Fruit fly (Drosophila melanogaster) whole organism, embryonic: ENCODE data around the gene CG33267.

Experiments
- Aef1 ChIP-seq: fragments of 200-800 bp; sonication (Bioruptor generic); IDR thresholded peaks from 3 replicates; pipeline ENCODE4 v1.3.6; 2022; ENCODE audit warnings: missing biosample characterization, missing genetic modification characterization
- CG10979 ChIP-seq: fragments of 200-800 bp; sonication (Bioruptor generic); optimal IDR thresholded peaks from 2 replicates; lab custom pipeline; 2018; ENCODE audit warnings: missing biosample characterization, mild to moderate bottlenecking, missing genetic modification characterization, moderate library complexity
- CG12071 ChIP-seq: fragments of 200-800 bp; sonication (Bioruptor generic); optimal IDR thresholded peaks from 3 replicates; lab custom pipeline; 2018; ENCODE audit warnings: missing biosample characterization, mild to moderate bottlenecking, missing genetic modification characterization
- CG12391 ChIP-seq: fragments of 200-800 bp; sonication (Bioruptor generic); optimal IDR thresholded peaks from 3 replicates; lab custom pipeline; 2018; ENCODE audit warnings: missing biosample characterization, mild to moderate bottlenecking, missing genetic modification characterization, moderate library complexity
- CG12942 ChIP-seq: fragments of 200-800 bp; sonication (Bioruptor generic); optimal IDR thresholded peaks from 3 replicates; lab custom pipeline; 2016; ENCODE audit warnings: missing biosample characterization, missing genetic modification characterization
- CG13424 ChIP-seq: fragments of 200-800 bp; sonication (Bioruptor generic); optimal IDR thresholded peaks from 2 replicates; lab custom pipeline; 2019; ENCODE audit warnings: missing biosample characterization, mild to moderate bottlenecking, missing genetic modification characterization, moderate library complexity
- CG2712 ChIP-seq: fragments of 200-800 bp; optimal IDR thresholded peaks from 3 replicates; lab custom pipeline; 2019; ENCODE audit warnings: missing biosample characterization, mild to moderate bottlenecking, missing genetic modification characterization, moderate library complexity
- CG31441 ChIP-seq: fragments of 200-800 bp; sonication (Bioruptor generic); IDR thresholded peaks from 2 replicates; pipeline ENCODE4 v1.3.6; 2022; ENCODE audit warnings: missing biosample characterization, missing genetic modification characterization
- CG34224 ChIP-seq: fragments of 200-800 bp; sonication (Bioruptor generic); IDR thresholded peaks from 3 replicates; pipeline ENCODE4 v1.3.6; 2022; ENCODE audit warnings: missing biosample characterization, missing genetic modification characterization; ENCODE audit not compliant: partially characterized antibody
- CG34376 ChIP-seq: fragments of 200-800 bp; sonication (Bioruptor generic); optimal IDR thresholded peaks from 2 replicates; lab custom pipeline; 2018; ENCODE audit warnings: missing biosample characterization, mild to moderate bottlenecking, missing genetic modification characterization
- CG3847 ChIP-seq: fragments of 200-800 bp; sonication (Bioruptor generic); IDR thresholded peaks from 2 replicates; pipeline ENCODE4 v1.3.6; 2022; ENCODE audit warnings: missing biosample characterization, missing genetic modification characterization
- CG3995 ChIP-seq: fragments of 200-800 bp; sonication (Bioruptor generic); optimal IDR thresholded peaks from 3 replicates; lab custom pipeline; 2016; ENCODE audit warnings: missing biosample characterization, missing genetic modification characterization
- CG4707 ChIP-seq: fragments of 200-800 bp; sonication (Bioruptor generic); optimal IDR thresholded peaks from 2 replicates; lab custom pipeline; 2018; ENCODE audit warnings: missing biosample characterization, mild to moderate bottlenecking, missing genetic modification characterization, moderate library complexity
- CG7987 ChIP-seq: fragments of 200-800 bp; sonication (Bioruptor generic); optimal IDR thresholded peaks from 2 replicates; lab custom pipeline; 2018; ENCODE audit warnings: missing biosample characterization, mild to moderate bottlenecking, missing genetic modification characterization, moderate library complexity
- CG8388 ChIP-seq: fragments of 200-800 bp; sonication (Bioruptor generic); optimal IDR thresholded peaks from 2 replicates; lab custom pipeline; 2019; ENCODE audit warnings: missing biosample characterization, mild to moderate bottlenecking, missing genetic modification characterization, moderate library complexity
- CG8765 ChIP-seq: fragments of 200-800 bp; sonication (Bioruptor generic); IDR thresholded peaks from 2 replicates; pipeline ENCODE4 v1.3.6; 2022; ENCODE audit warnings: missing biosample characterization, missing genetic modification characterization
- CG8924 ChIP-seq: fragments of 200-800 bp; optimal IDR thresholded peaks from 3 replicates; lab custom pipeline; 2019; ENCODE audit warnings: missing biosample characterization, mild to moderate bottlenecking, missing genetic modification characterization, moderate library complexity
- CG9437 ChIP-seq: fragments of 200-800 bp; sonication (Bioruptor generic); optimal IDR thresholded peaks from 2 replicates; lab custom pipeline; 2018; ENCODE audit warnings: missing biosample characterization, mild to moderate bottlenecking, missing genetic modification characterization
- CG9609 ChIP-seq: fragments of 200-800 bp; sonication (Bioruptor generic); optimal IDR thresholded peaks from 3 replicates; lab custom pipeline; 2016; ENCODE audit warnings: missing biosample characterization, missing genetic modification characterization
- CG9727 ChIP-seq: fragments of 200-800 bp; sonication (Bioruptor generic); optimal IDR thresholded peaks from 3 replicates; lab custom pipeline; 2017; ENCODE audit warnings: missing biosample characterization, mild to moderate bottlenecking, missing genetic modification characterization
- Dfd ChIP-seq, 2 experiments: fragments of >200 bp; optimal IDR thresholded peaks; 2 replicates each; lab custom pipeline; 2017; ENCODE audit warnings: missing biosample characterization in 2 of 2, missing genetic modification characterization in 2 of 2
- Gug ChIP-seq: fragments of 200-800 bp; sonication (Bioruptor generic); IDR thresholded peaks from 4 replicates; pipeline ENCODE4 v1.3.6; 2022; ENCODE audit warnings: missing biosample characterization, missing genetic modification characterization
- H15 ChIP-seq: fragments of 200-800 bp; sonication (Bioruptor generic); IDR thresholded peaks from 3 replicates; pipeline ENCODE4 v1.3.6; 2022; ENCODE audit warnings: missing biosample characterization, missing genetic modification characterization
- HHEX ChIP-seq: fragments of 200-800 bp; sonication (Bioruptor generic); optimal IDR thresholded peaks from 3 replicates; lab custom pipeline; 2017; ENCODE audit warnings: missing biosample characterization, mild to moderate bottlenecking, missing genetic modification characterization, missing genetic modification reagents
- MTF-1 ChIP-seq: fragments of 200-800 bp; sonication (Bioruptor generic); optimal IDR thresholded peaks from 2 replicates; lab custom pipeline; 2018; ENCODE audit warnings: missing biosample characterization, mild to moderate bottlenecking, missing genetic modification characterization, borderline replicate concordance
- Myb ChIP-seq: fragments of 200-800 bp; sonication (Bioruptor generic); optimal IDR thresholded peaks from 2 replicates; lab custom pipeline; 2016; ENCODE audit warnings: missing biosample characterization, missing genetic modification characterization
- Nf-YC ChIP-seq: fragments of 200-800 bp; optimal IDR thresholded peaks from 3 replicates; lab custom pipeline; 2019; ENCODE audit warnings: missing biosample characterization, mild to moderate bottlenecking, missing genetic modification characterization, moderate library complexity
- PHDP ChIP-seq: fragments of 200-800 bp; sonication (Bioruptor generic); optimal IDR thresholded peaks from 3 replicates; lab custom pipeline; 2018; ENCODE audit warnings: missing biosample characterization, mild to moderate bottlenecking, missing genetic modification characterization, moderate library complexity
- ara ChIP-seq: fragments of 200-800 bp; sonication (Bioruptor generic); IDR thresholded peaks from 2 replicates; pipeline ENCODE4 v1.3.6; 2022; ENCODE audit warnings: missing biosample characterization, missing genetic modification characterization
- br ChIP-seq: fragments of >200 bp; optimal IDR thresholded peaks from 2 replicates; lab custom pipeline; 2017
- dimm ChIP-seq: fragments of 200-800 bp; sonication (Bioruptor generic); IDR thresholded peaks from 2 replicates; pipeline ENCODE4 v1.3.6; 2022; ENCODE audit warnings: missing biosample characterization, missing genetic modification characterization
- eyg ChIP-seq: fragments of 200-800 bp; sonication (Bioruptor generic); optimal IDR thresholded peaks from 3 replicates; lab custom pipeline; 2016; ENCODE audit warnings: missing biosample characterization, missing genetic modification characterization
- fd96Cb ChIP-seq: fragments of 200-800 bp; sonication (Bioruptor generic); optimal IDR thresholded peaks from 2 replicates; lab custom pipeline; 2018; ENCODE audit warnings: missing biosample characterization, mild to moderate bottlenecking, missing genetic modification characterization, moderate library complexity
- ftz-f1 ChIP-seq: fragments of 200-800 bp; sonication (Bioruptor generic); optimal IDR thresholded peaks from 2 replicates; lab custom pipeline; 2016; ENCODE audit warnings: missing biosample characterization, missing genetic modification characterization
- fu2 ChIP-seq: fragments of 200-800 bp; sonication (Bioruptor generic); optimal IDR thresholded peaks from 2 replicates; lab custom pipeline; 2016; ENCODE audit warnings: missing biosample characterization, missing genetic modification characterization
- gem ChIP-seq: fragments of 200-800 bp; sonication (Bioruptor generic); optimal IDR thresholded peaks from 2 replicates; lab custom pipeline; 2019; ENCODE audit warnings: missing biosample characterization, mild to moderate bottlenecking, missing genetic modification characterization, moderate library complexity
- onecut ChIP-seq: fragments of 200-800 bp; sonication (Bioruptor generic); IDR thresholded peaks from 2 replicates; pipeline ENCODE4 v1.3.6; 2022; ENCODE audit warnings: missing biosample characterization, missing genetic modification characterization
- pan ChIP-seq, 4 experiments: fragments of >200 bp in 3 of 4; fragments of 200-800 bp in 1 of 4; sonication (Bioruptor generic) in 1 of 4; optimal IDR thresholded peaks in 3 of 4; IDR thresholded peaks in 1 of 4; 2 replicates each; pipeline versions ENCODE4 v1.3.6 to Lab custom; 2017 to 2022; ENCODE audit warnings: missing biosample characterization in 2 of 4, missing genetic modification characterization in 2 of 4, mixed read lengths in 1 of 4
- pfk ChIP-seq: fragments of 200-800 bp; sonication (Bioruptor generic); optimal IDR thresholded peaks from 2 replicates; lab custom pipeline; 2018; ENCODE audit warnings: missing biosample characterization, mild to moderate bottlenecking, missing genetic modification characterization, moderate library complexity
- prd ChIP-seq, 3 experiments: fragments of >200 bp in 2 of 3; fragments of 200-800 bp in 1 of 3; sonication (Bioruptor generic) in 1 of 3; optimal IDR thresholded peaks in 2 of 3; IDR thresholded peaks in 1 of 3; 2 replicates in 2 of 3; 3 replicates in 1 of 3; pipeline versions ENCODE4 v1.3.6 to Lab custom; 2017 to 2022; ENCODE audit warnings: missing biosample characterization in 1 of 3, missing genetic modification characterization in 1 of 3
- pros ChIP-seq: fragments of 200-800 bp; sonication (Bioruptor generic); optimal IDR thresholded peaks from 3 replicates; lab custom pipeline; 2019; ENCODE audit warnings: missing biosample characterization, mild to moderate bottlenecking, missing genetic modification characterization, moderate library complexity
- rib ChIP-seq: fragments of 200-800 bp; sonication (Bioruptor generic); IDR thresholded peaks from 2 replicates; pipeline ENCODE4 v1.3.6; 2022; ENCODE audit warnings: missing biosample characterization, missing genetic modification characterization
- sc ChIP-seq, 3 experiments: fragments of >200 bp in 2 of 3; fragments of 200-800 bp in 1 of 3; sonication (Bioruptor generic) in 1 of 3; optimal IDR thresholded peaks; 2 replicates in 2 of 3; 3 replicates in 1 of 3; lab custom pipeline; 2017; ENCODE audit warnings: mild to moderate bottlenecking in 1 of 3, missing biosample characterization in 1 of 3, missing genetic modification characterization in 1 of 3, missing genetic modification reagents in 1 of 3
- schlank ChIP-seq: fragments of 200-800 bp; sonication (Bioruptor generic); optimal IDR thresholded peaks from 2 replicates; lab custom pipeline; 2018; ENCODE audit warnings: missing biosample characterization, mild to moderate bottlenecking, missing genetic modification characterization
- sob ChIP-seq: fragments of 200-800 bp; sonication (Bioruptor generic); IDR thresholded peaks from 2 replicates; pipeline ENCODE4 v1.3.6; 2022; ENCODE audit warnings: missing biosample characterization, missing genetic modification characterization
- tgo ChIP-seq: fragments of 200-800 bp; sonication (Bioruptor generic); IDR thresholded peaks from 3 replicates; pipeline ENCODE4 v1.3.6; 2022; ENCODE audit warnings: missing biosample characterization, missing genetic modification characterization
- twi ChIP-seq: fragments of 200-800 bp; optimal IDR thresholded peaks from 2 replicates; lab custom pipeline; 2019; ENCODE audit warnings: missing biosample characterization, mild to moderate bottlenecking, missing genetic modification characterization, moderate library complexity
- wor ChIP-seq: fragments of 200-800 bp; sonication (Bioruptor generic); IDR thresholded peaks from 2 replicates; pipeline ENCODE4 v1.3.6; 2022; ENCODE audit warnings: missing biosample characterization, missing genetic modification characterization

Gene CG33267

dm6 chr3L:11533704-11534319 lies 30.5 kb upstream of the CG33267 start:
- TF ChIP-seq tgo (GFP tag; lab: Robert Waterston, UW) (peak; percentile 44; the same call in 2 of the 3 replicates), CG8388 (GFP tag; lab: Kevin White, UChicago) (no peak), fu2 (GFP tag; lab: Kevin White, UChicago) (peak; percentile 15), CG9727 (GFP tag; lab: Kevin White, UChicago) (peak; percentile 22), twi (tag; lab: Kevin White, UChicago) (no peak), CG2712 (peak; percentile 17), ara (no peak), ftz-f1 (GFP tag; lab: Kevin White, UChicago) (peak; percentile 55), sob (peak; percentile 51), CG12071 (peak; percentile 1), dimm (no peak), HHEX (peak; percentile 19), pros (no peak), Myb (peak; percentile 30), onecut (no peak), CG9609 (GFP tag; lab: Kevin White, UChicago) (no peak), CG34224 (GFP tag; lab: Robert Waterston, UW) (0 out of 3 replicates have a peak, but pooled peaks have one; percentile 14), CG34376 (GFP tag; lab: Kevin White, UChicago) (peak; percentile 78), wor (no peak), CG31441 (GFP tag; lab: Robert Waterston, UW) (peak; percentile 56; the same call in 1 of the 2 replicates), Aef1 (peak; percentile 13; the same call in 1 of the 3 replicates), Gug (GFP tag; lab: Robert Waterston, UW) (no peak), pan (optimal IDR thresholded peaks at IDR 0.05; lab: Kevin White, UChicago) (no peak), pan (GFP tag; optimal IDR thresholded peaks at IDR 0.05 in 1 of 2, IDR thresholded peaks at IDR 0.05 in 1 of 2) (peak in 1 of 2 experiments; percentile 6), sc (optimal IDR thresholded peaks at IDR 0.05; lab: Kevin White, UChicago) (no peak), sc (GFP tag; optimal IDR thresholded peaks at IDR 0.05; lab: Kevin White, UChicago) (no peak), CG4707 (GFP tag; lab: Kevin White, UChicago) (no peak), Dfd (GFP tag; optimal IDR thresholded peaks at IDR 0.05; lab: Kevin White, UChicago) (no peak), CG12391 (tag; lab: Kevin White, UChicago) (peak; percentile 17), PHDP (tag; lab: Kevin White, UChicago) (peak; percentile 50), CG7987 (no peak), rib (GFP tag; lab: Robert Waterston, UW) (no peak), fd96Cb (peak; percentile 24), br (lab: Kevin White, UChicago) (no peak), CG13424 (tag; lab: Kevin White, UChicago) (peak; percentile 56), Nf-YC (tag; lab: Kevin White, UChicago) (peak; percentile 58), CG8924 (tag; lab: Kevin White, UChicago) (peak; percentile 63), CG8765 (GFP tag; lab: Robert Waterston, UW) (no peak), schlank (peak; percentile 23), CG3847 (peak; percentile 35; the same call in 1 of the 2 replicates), pfk (GFP tag; lab: Kevin White, UChicago) (no peak), CG9437 (peak; percentile 30), H15 (GFP tag; lab: Robert Waterston, UW) (0 out of 3 replicates have a peak, but pooled peaks have one; percentile 5), CG3995 (GFP tag; lab: Kevin White, UChicago) (peak; percentile 0), MTF-1 (GFP tag; lab: Kevin White, UChicago) (no peak), CG10979 (tag; lab: Kevin White, UChicago) (peak; percentile 5), prd (optimal IDR thresholded peaks at IDR 0.05; lab: Kevin White, UChicago) (no peak), prd (GFP tag; IDR thresholded peaks at IDR 0.05; lab: Robert Waterston, UW) (peak; percentile 32; the same call in 2 of the 3 replicates), CG12942 (GFP tag; lab: Kevin White, UChicago) (no peak), gem (peak; percentile 69), eyg (GFP tag; lab: Kevin White, UChicago) (no peak)
